Fruit fly (Drosophila melanogaster): ENCODE measurements around the gene CG42376.

The CG42376 gene

dm6 chrX:254690-255089 is at the start of gene CG42376:
Gene CG42376, plus strand, starts transcription at chrX:254876.
- no peak for TF ChIP-seq CG8478 (optimal IDR thresholded peaks at IDR 0.05)
- no peak for TF ChIP-seq CTCF (optimal IDR thresholded peaks at IDR 0.05)

dm6 chrX:245802-246201 is 8.9 kb upstream of the CG42376 start, which contains the start of the genes CG3038 and G9a:
Gene CG3038, minus strand, starts transcription at chrX:245856.
Gene G9a, plus strand, starts transcription at chrX:245978.
- TF ChIP-seq CG8478 (optimal IDR thresholded peaks at IDR 0.05) = no peak
- TF ChIP-seq CTCF (optimal IDR thresholded peaks at IDR 0.05) = peak; percentile 2 to 41

dm6 chrX:247329-247728 is 7.3 kb upstream of the CG42376 start:
- TF ChIP-seq CTCF (optimal IDR thresholded peaks at IDR 0.05) (no peak), CG8478 (optimal IDR thresholded peaks at IDR 0.05) (no peak)

dm6 chrX:255369-255768 is 693 bp downstream of the CG42376 start, which contains the start of gene cin:
Gene cin, plus strand, starts transcription at chrX:255674.
- no peak for TF ChIP-seq CG8478 (optimal IDR thresholded peaks at IDR 0.05)
- TF ChIP-seq CTCF (optimal IDR thresholded peaks at IDR 0.05) = no peak

- no peak for TF ChIP-seq CG8478 (optimal IDR thresholded peaks at IDR 0.05)
- TF ChIP-seq CTCF (optimal IDR thresholded peaks at IDR 0.05) = no peak
These were observed 8.2 kb downstream of the CG42376 start for dm6 chrX:262836-263235.

dm6 chrX:263728-264344 is 9.2 kb downstream of the CG42376 start, which contains the start of gene CG13377:
Gene CG13377, minus strand, starts transcription at chrX:263999.
- TF ChIP-seq CTCF (optimal IDR thresholded peaks at IDR 0.05) (no peak), CG8478 (optimal IDR thresholded peaks at IDR 0.05) (no peak)

dm6 chrX:265692-266091 is 11.0 kb downstream of the CG42376 start:
- TF ChIP-seq CG8478 (optimal IDR thresholded peaks at IDR 0.05) (no peak), CTCF (optimal IDR thresholded peaks at IDR 0.05) (no peak)

- TF ChIP-seq CG8478 (optimal IDR thresholded peaks at IDR 0.05) (no peak), CTCF (optimal IDR thresholded peaks at IDR 0.05) (no peak)
These were observed 12.3 kb downstream of the CG42376 start, which contains the start of gene CG13376 for dm6 chrX:266978-267439. Gene CG13376, minus strand, starts transcription at chrX:267028.

dm6 chrX:267979-268378 is 13.3 kb downstream of the CG42376 start:
- TF ChIP-seq CG8478 (optimal IDR thresholded peaks at IDR 0.05) (no peak), CTCF (optimal IDR thresholded peaks at IDR 0.05) (no peak)

- TF ChIP-seq CG8478 (optimal IDR thresholded peaks at IDR 0.05) = no peak
These were observed 21.4 kb downstream of the CG42376 start for dm6 chrX:276065-276464.

dm6 chrX:276569-276968 is 21.9 kb downstream of the CG42376 start:
- TF ChIP-seq CG8478 (optimal IDR thresholded peaks at IDR 0.05) (no peak), CTCF (optimal IDR thresholded peaks at IDR 0.05) (no peak)

- TF ChIP-seq CTCF (optimal IDR thresholded peaks at IDR 0.05) (no peak), CG8478 (optimal IDR thresholded peaks at IDR 0.05) (no peak)
These were observed 23.2 kb downstream of the CG42376 start for dm6 chrX:277885-278284.

- no peak for TF ChIP-seq CG8478 (optimal IDR thresholded peaks at IDR 0.05)
These were observed 23.9 kb downstream of the CG42376 start for dm6 chrX:278370-279096.

dm6 chrX:279097-279727 is 24.5 kb downstream of the CG42376 start, which contains the start of the genes CG3777 and ewg:
Gene CG3777, plus strand, starts transcription at chrX:279703.
Gene ewg, minus strand, starts transcription at chrX:279718.
- TF ChIP-seq CTCF (optimal IDR thresholded peaks at IDR 0.05) (peak in 1 of 2 experiments; percentile 16), CG8478 (optimal IDR thresholded peaks at IDR 0.05) (no peak)

- TF ChIP-seq CTCF (optimal IDR thresholded peaks at IDR 0.05) (no peak), CG8478 (optimal IDR thresholded peaks at IDR 0.05) (no peak)
These were observed 38.6 kb downstream of the CG42376 start for dm6 chrX:293254-293653.
